Worm (Caenorhabditis elegans) whole organism, young adult: ENCODE data around the gene srp-7.

Experiments
- B0035.1 ChIP-seq: sonication (generic microtip); optimal IDR thresholded peaks from 2 replicates; lab custom pipeline; 2016; ENCODE audit warnings: missing genetic modification characterization, mild to moderate bottlenecking, missing compliant biosample characterization, missing genotype, missing genetic modification reagents
- C06A6.2 ChIP-seq: fragments of 200-800 bp; sonication (Bioruptor generic); conservative IDR thresholded peaks from 2 replicates; pipeline ENCODE4 v1.3.6; 2022; ENCODE audit warnings: missing genetic modification characterization, missing compliant biosample characterization
- F49E8.2 ChIP-seq: sonication (generic microtip); optimal IDR thresholded peaks from 3 replicates; lab custom pipeline; 2017; ENCODE audit warnings: missing genetic modification characterization, mild to moderate bottlenecking, missing compliant biosample characterization, antibody characterized with exemption, moderate library complexity; ENCODE audit not compliant: insufficient read depth
- K11D2.4 ChIP-seq: fragments of 200-800 bp; sonication (Bioruptor generic); IDR thresholded peaks from 2 replicates; pipeline ENCODE4 v1.3.6; 2022; ENCODE audit warnings: missing genetic modification reagents, missing genetic modification characterization, missing compliant biosample characterization
- ama-1 ChIP-seq, 3 experiments: fragments of 150-350 bp in 1 of 3; sonication (generic microtip) in 2 of 3; optimal IDR thresholded peaks; 2 replicates each; lab custom pipeline; 2014 to 2018; ENCODE audit warnings: missing biosample characterization in 2 of 3, missing genetic modification characterization in 2 of 3, missing genetic modification reagents in 2 of 3
- madf-8 ChIP-seq: fragments of 200-800 bp; sonication (Bioruptor generic); conservative IDR thresholded peaks from 2 replicates; pipeline ENCODE4 v1.3.6; 2022; ENCODE audit warnings: missing genetic modification reagents, missing genetic modification characterization, missing compliant biosample characterization
- nfyb-1 ChIP-seq: fragments of 200-800 bp; sonication (Bioruptor generic); IDR thresholded peaks from 2 replicates; pipeline ENCODE4 v1.3.6; 2022; ENCODE audit warnings: missing genetic modification reagents, missing genetic modification characterization, missing compliant biosample characterization
- repo-1 ChIP-seq: sonication (generic microtip); optimal IDR thresholded peaks from 2 replicates; lab custom pipeline; 2017; ENCODE audit warnings: mild to moderate bottlenecking, missing genetic modification characterization, missing compliant biosample characterization

- TF ChIP-seq nfyb-1 (GFP tag; lab: Robert Waterston, UW) (no peak), C06A6.2 (no peak), ama-1 (optimal IDR thresholded peaks at IDR 0.05; lab: Kevin White, UChicago) (no peak), ama-1 (GFP tag; optimal IDR thresholded peaks at IDR 0.05; lab: Kevin White, UChicago) (no peak), repo-1 (tag; lab: Kevin White, UChicago) (no peak), F49E8.2 (tag; lab: Kevin White, UChicago) (no peak), B0035.1 (tag; lab: Kevin White, UChicago) (no peak), madf-8 (GFP tag; lab: Robert Waterston, UW) (no peak), K11D2.4 (GFP tag; lab: Robert Waterston, UW) (no peak)
Measured at ce11 chrV:8221083-8221538, 42.2 kb downstream of the srp-7 start, which contains the start of the genes cogc-6 and air-1.
